Fruit fly (Drosophila melanogaster) whole organism, embryonic: ENCODE measurements around the gene CG1847.
A peak's percentile ranks its signal among the peaks of the same experiment; 100 is the strongest.

ENCODE experiments used
- Aef1 ChIP-seq: fragments of 200-800 bp; sonication (Bioruptor generic); IDR thresholded peaks from 3 replicates; pipeline ENCODE4 v1.3.6; 2022; ENCODE audit warnings: missing biosample characterization, missing genetic modification characterization
- CG10366 ChIP-seq: fragments of 200-800 bp; sonication (Bioruptor generic); IDR thresholded peaks from 2 replicates; pipeline ENCODE4 v1.3.6; 2022; ENCODE audit warnings: missing biosample characterization, missing genetic modification characterization
- CG11456 ChIP-seq: fragments of 200-800 bp; sonication (Bioruptor generic); IDR thresholded peaks from 3 replicates; pipeline ENCODE4 v1.3.6; 2022; ENCODE audit warnings: missing biosample characterization, missing genetic modification characterization
- CG1233 ChIP-seq: fragments of 200-800 bp; sonication (Bioruptor generic); optimal IDR thresholded peaks from 4 replicates; lab custom pipeline; 2018; ENCODE audit warnings: missing biosample characterization, mild to moderate bottlenecking, missing genetic modification characterization
- CG13123 ChIP-seq: fragments of 200-800 bp; sonication (Bioruptor generic); optimal IDR thresholded peaks from 2 replicates; lab custom pipeline; 2016; ENCODE audit warnings: missing biosample characterization, missing genetic modification characterization
- CG1529 ChIP-seq: fragments of 200-800 bp; sonication (Bioruptor generic); optimal IDR thresholded peaks from 3 replicates; lab custom pipeline; 2018; ENCODE audit warnings: missing biosample characterization, missing genetic modification characterization
- CG17328 ChIP-seq: fragments of 200-800 bp; sonication (Bioruptor generic); IDR thresholded peaks from 2 replicates; pipeline ENCODE4 v1.3.6; 2022; ENCODE audit warnings: missing biosample characterization, missing genetic modification characterization
- CG18619 ChIP-seq: fragments of 200-800 bp; sonication (Bioruptor generic); optimal IDR thresholded peaks from 3 replicates; lab custom pipeline; 2017; ENCODE audit warnings: missing biosample characterization, mild to moderate bottlenecking, missing genetic modification characterization
- CG18764 ChIP-seq: fragments of 200-800 bp; sonication (Bioruptor generic); optimal IDR thresholded peaks from 3 replicates; lab custom pipeline; 2016; ENCODE audit warnings: missing biosample characterization, missing genetic modification characterization
- CG2199 ChIP-seq: fragments of 200-800 bp; sonication (Bioruptor generic); IDR thresholded peaks from 3 replicates; pipeline ENCODE4 v1.3.6; 2022; ENCODE audit warnings: missing biosample characterization, missing genetic modification characterization
- CG2202 ChIP-seq: fragments of 200-800 bp; sonication (Bioruptor generic); optimal IDR thresholded peaks from 2 replicates; lab custom pipeline; 2018; ENCODE audit warnings: missing biosample characterization, mild to moderate bottlenecking, missing genetic modification characterization
- CG30403 ChIP-seq: fragments of 200-800 bp; sonication (Bioruptor generic); optimal IDR thresholded peaks from 3 replicates; lab custom pipeline; 2016; ENCODE audit warnings: missing biosample characterization, missing genetic modification characterization
- CG31224 ChIP-seq: fragments of 200-800 bp; sonication (Bioruptor generic); IDR thresholded peaks from 2 replicates; pipeline ENCODE4 v1.3.6; 2022; ENCODE audit warnings: missing biosample characterization, missing genetic modification characterization
- CG32772 ChIP-seq: fragments of 200-800 bp; sonication (Bioruptor generic); IDR thresholded peaks from 2 replicates; pipeline ENCODE4 v1.3.6; 2022; ENCODE audit warnings: missing biosample characterization, missing genetic modification characterization
- CG33213 ChIP-seq: fragments of 200-800 bp; sonication (Bioruptor generic); optimal IDR thresholded peaks from 3 replicates; lab custom pipeline; 2016; ENCODE audit warnings: missing biosample characterization, missing genetic modification characterization
- CG42726 ChIP-seq: fragments of 200-800 bp; sonication (Bioruptor generic); IDR thresholded peaks from 2 replicates; pipeline ENCODE4 v1.3.6; 2022; ENCODE audit warnings: missing biosample characterization, missing genetic modification characterization; ENCODE audit not compliant: partially characterized antibody
- CG4282 ChIP-seq: fragments of 200-800 bp; sonication (Bioruptor generic); optimal IDR thresholded peaks from 2 replicates; lab custom pipeline; 2016; ENCODE audit warnings: missing biosample characterization, missing genetic modification characterization
- CG5245 ChIP-seq: fragments of 200-800 bp; sonication (Bioruptor generic); optimal IDR thresholded peaks from 3 replicates; lab custom pipeline; 2016; ENCODE audit warnings: missing biosample characterization, missing genetic modification characterization
- CG6272 ChIP-seq: fragments of 200-800 bp; sonication (Bioruptor generic); IDR thresholded peaks from 2 replicates; pipeline ENCODE4 v1.3.6; 2022; ENCODE audit warnings: missing biosample characterization, missing genetic modification characterization
- CG7745 ChIP-seq: fragments of 200-800 bp; sonication (Bioruptor generic); optimal IDR thresholded peaks from 2 replicates; lab custom pipeline; 2018; ENCODE audit warnings: missing biosample characterization, mild to moderate bottlenecking, missing genetic modification characterization, moderate library complexity
- CG9215 ChIP-seq: fragments of 200-800 bp; sonication (Bioruptor generic); IDR thresholded peaks from 2 replicates; pipeline ENCODE4 v1.3.6; 2022; ENCODE audit warnings: missing biosample characterization, missing genetic modification characterization
- CG9932 ChIP-seq: fragments of 200-800 bp; sonication (Bioruptor generic); IDR thresholded peaks from 2 replicates; pipeline ENCODE4 v1.3.6; 2022; ENCODE audit warnings: missing biosample characterization, missing genetic modification characterization
- Dp ChIP-seq: fragments of 200-800 bp; sonication (Bioruptor generic); optimal IDR thresholded peaks from 2 replicates; lab custom pipeline; 2018; ENCODE audit warnings: missing biosample characterization, mild to moderate bottlenecking, missing genetic modification characterization, moderate library complexity
- Drgx ChIP-seq: fragments of 200-800 bp; sonication (Bioruptor generic); IDR thresholded peaks from 2 replicates; pipeline ENCODE4 v1.3.6; 2022; ENCODE audit warnings: missing biosample characterization, missing genetic modification characterization
- Fer2 ChIP-seq: fragments of 200-800 bp; sonication (Bioruptor generic); optimal IDR thresholded peaks from 2 replicates; lab custom pipeline; 2018; ENCODE audit warnings: missing biosample characterization, mild to moderate bottlenecking, missing genetic modification characterization, moderate library complexity
- H2.0 ChIP-seq: fragments of 200-800 bp; sonication (Bioruptor generic); IDR thresholded peaks from 2 replicates; pipeline ENCODE4 v1.3.6; 2022; ENCODE audit warnings: missing biosample characterization, missing genetic modification characterization
- HLHmδ ChIP-seq: fragments of 200-800 bp; sonication (Bioruptor generic); optimal IDR thresholded peaks from 2 replicates; lab custom pipeline; 2018; ENCODE audit warnings: missing biosample characterization, mild to moderate bottlenecking, missing genetic modification characterization, moderate library complexity
- Hr39 ChIP-seq: fragments of >200 bp; optimal IDR thresholded peaks from 2 replicates; lab custom pipeline; 2017
- Hr78 ChIP-seq, 2 experiments: fragments of 200-800 bp in 1 of 2; fragments of >200 bp in 1 of 2; sonication (Bioruptor generic) in 1 of 2; optimal IDR thresholded peaks; 2 replicates each; lab custom pipeline; 2017 to 2019; ENCODE audit warnings: missing biosample characterization in 2 of 2, missing genetic modification characterization in 2 of 2, mild to moderate bottlenecking in 1 of 2, moderate library complexity in 1 of 2
- Lhr ChIP-seq: fragments of 200-800 bp; sonication (Bioruptor generic); optimal IDR thresholded peaks from 3 replicates; lab custom pipeline; 2017; ENCODE audit warnings: mild to moderate bottlenecking, missing biosample characterization, missing genetic modification reagents, missing genetic modification characterization
- Meics ChIP-seq: fragments of 200-800 bp; sonication (Bioruptor generic); optimal IDR thresholded peaks from 2 replicates; lab custom pipeline; 2017; ENCODE audit warnings: missing biosample characterization, mild to moderate bottlenecking, missing genetic modification characterization
- Myb ChIP-seq: fragments of 200-800 bp; sonication (Bioruptor generic); optimal IDR thresholded peaks from 2 replicates; lab custom pipeline; 2016; ENCODE audit warnings: missing biosample characterization, missing genetic modification characterization
- NC2α ChIP-seq: fragments of 200-800 bp; sonication (Bioruptor generic); optimal IDR thresholded peaks from 2 replicates; lab custom pipeline; 2016; ENCODE audit warnings: missing biosample characterization, missing genetic modification characterization
- Nf-YA ChIP-seq: fragments of 200-800 bp; sonication (Bioruptor generic); IDR thresholded peaks from 2 replicates; pipeline ENCODE4 v1.3.6; 2022; ENCODE audit warnings: missing biosample characterization, missing genetic modification characterization
- Nf-YC ChIP-seq: fragments of 200-800 bp; optimal IDR thresholded peaks from 3 replicates; lab custom pipeline; 2019; ENCODE audit warnings: missing biosample characterization, mild to moderate bottlenecking, missing genetic modification characterization, moderate library complexity
- Xbp1 ChIP-seq: fragments of 200-800 bp; sonication (Bioruptor generic); optimal IDR thresholded peaks from 3 replicates; lab custom pipeline; 2016; ENCODE audit warnings: missing biosample characterization, mild to moderate bottlenecking, missing genetic modification characterization
- abd-A ChIP-seq: fragments of 200-800 bp; sonication (Bioruptor generic); optimal IDR thresholded peaks from 3 replicates; lab custom pipeline; 2019; ENCODE audit warnings: missing biosample characterization, mild to moderate bottlenecking, missing genetic modification characterization, moderate library complexity
- ase ChIP-seq: fragments of 200-800 bp; sonication (Bioruptor generic); IDR thresholded peaks from 3 replicates; pipeline ENCODE4 v1.3.6; 2022; ENCODE audit warnings: missing biosample characterization, missing genetic modification characterization
- bigmax ChIP-seq: fragments of 200-800 bp; sonication (Bioruptor generic); optimal IDR thresholded peaks from 2 replicates; lab custom pipeline; 2018; ENCODE audit warnings: missing biosample characterization, mild to moderate bottlenecking, missing genetic modification characterization
- dm ChIP-seq: fragments of 200-800 bp; sonication (Bioruptor generic); optimal IDR thresholded peaks from 3 replicates; lab custom pipeline; 2016; ENCODE audit warnings: missing biosample characterization, missing genetic modification characterization
- dpn ChIP-seq, 2 experiments: fragments of 200-800 bp; sonication (Bioruptor generic); optimal IDR thresholded peaks; 3 replicates each; lab custom pipeline; 2016; ENCODE audit warnings: missing biosample characterization in 2 of 2, missing genetic modification characterization in 2 of 2
- dysf ChIP-seq: fragments of 200-800 bp; sonication (Bioruptor generic); IDR thresholded peaks from 3 replicates; pipeline ENCODE4 v1.3.6; 2022; ENCODE audit warnings: missing biosample characterization, missing genetic modification characterization
- emc ChIP-seq: fragments of 200-800 bp; sonication (Bioruptor generic); optimal IDR thresholded peaks from 2 replicates; lab custom pipeline; 2016; ENCODE audit warnings: missing biosample characterization, missing genetic modification characterization
- fru ChIP-seq: fragments of >200 bp; optimal IDR thresholded peaks from 2 replicates; lab custom pipeline; 2017
- gt ChIP-seq: fragments of 200-800 bp; sonication (Bioruptor generic); IDR thresholded peaks from 2 replicates; pipeline ENCODE4 v1.3.6; 2022; ENCODE audit warnings: missing biosample characterization, missing genetic modification characterization
- h ChIP-seq: fragments of >200 bp; optimal IDR thresholded peaks from 2 replicates; lab custom pipeline; 2017
- insv ChIP-seq, 2 experiments: fragments of 200-800 bp; sonication (Bioruptor generic); optimal IDR thresholded peaks; 3 replicates each; lab custom pipeline; 2016 to 2018; ENCODE audit warnings: missing biosample characterization in 2 of 2, missing genetic modification characterization in 2 of 2
- nerfin-1 ChIP-seq: fragments of 200-800 bp; sonication (Bioruptor generic); optimal IDR thresholded peaks from 3 replicates; lab custom pipeline; 2019; ENCODE audit warnings: missing biosample characterization, mild to moderate bottlenecking, missing genetic modification characterization, moderate library complexity
- nerfin-2 ChIP-seq: fragments of 200-800 bp; sonication (Bioruptor generic); IDR thresholded peaks from 2 replicates; pipeline ENCODE4 v1.3.6; 2022; ENCODE audit warnings: missing biosample characterization, missing genetic modification characterization; ENCODE audit not compliant: partially characterized antibody
- rib ChIP-seq: fragments of 200-800 bp; sonication (Bioruptor generic); IDR thresholded peaks from 2 replicates; pipeline ENCODE4 v1.3.6; 2022; ENCODE audit warnings: missing biosample characterization, missing genetic modification characterization
- sna ChIP-seq: fragments of 200-800 bp; sonication (Bioruptor generic); IDR thresholded peaks from 2 replicates; pipeline ENCODE4 v1.3.6; 2022; ENCODE audit warnings: missing biosample characterization, missing genetic modification characterization; ENCODE audit not compliant: partially characterized antibody
- stwl ChIP-seq: fragments of 200-800 bp; sonication (Bioruptor generic); optimal IDR thresholded peaks from 3 replicates; lab custom pipeline; 2018; ENCODE audit warnings: missing biosample characterization, mild to moderate bottlenecking, missing genetic modification characterization, moderate library complexity

The CG1847 gene

dm6 chrX:11915154-11915593 lies 46.2 kb downstream of the CG1847 start (continued):
- peak; percentile 90 for TF ChIP-seq nerfin-1 (tag; lab: Kevin White, UChicago)
- peak; percentile 44 for TF ChIP-seq CG18764 (GFP tag; lab: Kevin White, UChicago)
- peak; percentile 8 for TF ChIP-seq Myb (GFP tag; lab: Kevin White, UChicago)
- no peak for TF ChIP-seq CG7745
- 0 out of 3 replicates have a peak, but pooled peaks have one; percentile 53 for TF ChIP-seq CG11456 (GFP tag; lab: Robert Waterston, UW)
- 0 out of 2 replicates have a peak, but pooled peaks have one; percentile 28 for TF ChIP-seq Nf-YA (GFP tag; lab: Robert Waterston, UW)
- TF ChIP-seq Meics = peak; percentile 90
- TF ChIP-seq H2.0 (GFP tag; lab: Robert Waterston, UW) = peak; percentile 76
- TF ChIP-seq CG18619 (GFP tag; lab: Kevin White, UChicago) = peak; percentile 83
- peak; percentile 72; the same call in 1 of the 3 replicates for TF ChIP-seq CG2199 (GFP tag; lab: Robert Waterston, UW)
- peak; percentile 74 for TF ChIP-seq gt (GFP tag; lab: Robert Waterston, UW)
- TF ChIP-seq Xbp1 (GFP tag; lab: Kevin White, UChicago) = peak; percentile 78
- peak; percentile 85 for TF ChIP-seq Drgx
- peak; percentile 88 for TF ChIP-seq CG9932 (GFP tag; lab: Robert Waterston, UW)
- peak in 1 of 2 experiments; percentile 80 for TF ChIP-seq dpn (GFP tag; optimal IDR thresholded peaks at IDR 0.05; lab: Kevin White, UChicago)
- TF ChIP-seq CG31224 = peak; percentile 76
- TF ChIP-seq CG4282 = no peak
- TF ChIP-seq CG2202 (tag; lab: Kevin White, UChicago) = peak; percentile 81
- TF ChIP-seq ase = no peak; the same call in none of the 3 replicates
- peak; percentile 84 for TF ChIP-seq CG9215 (GFP tag; lab: Robert Waterston, UW)
- peak in 1 of 2 experiments; percentile 47 for TF ChIP-seq insv (GFP tag; optimal IDR thresholded peaks at IDR 0.05; lab: Kevin White, UChicago)
- TF ChIP-seq Nf-YC (tag; lab: Kevin White, UChicago) = peak; percentile 88
- peak; percentile 80 for TF ChIP-seq Fer2 (tag; lab: Kevin White, UChicago)
- peak; percentile 21 for TF ChIP-seq stwl (tag; lab: Kevin White, UChicago)
- TF ChIP-seq NC2α (GFP tag; lab: Kevin White, UChicago) = peak; percentile 8
- no peak for TF ChIP-seq emc (GFP tag; lab: Kevin White, UChicago)
- peak; percentile 93 for TF ChIP-seq dysf (GFP tag; lab: Robert Waterston, UW)
- TF ChIP-seq Hr39 (lab: Kevin White, UChicago) = no peak
- no peak for TF ChIP-seq dm (GFP tag; lab: Kevin White, UChicago)
- peak; percentile 89 for TF ChIP-seq CG1233 (GFP tag; lab: Kevin White, UChicago)
- peak; percentile 61 for TF ChIP-seq rib (GFP tag; lab: Robert Waterston, UW)
- TF ChIP-seq CG30403 (GFP tag; lab: Kevin White, UChicago) = peak; percentile 83
- peak; percentile 81 for TF ChIP-seq Aef1 (GFP tag; lab: Robert Waterston, UW)
- TF ChIP-seq Hr78 (GFP tag; optimal IDR thresholded peaks at IDR 0.05; lab: Kevin White, UChicago) = peak in 1 of 2 experiments; percentile 79
- peak; percentile 63 for TF ChIP-seq Lhr (GFP tag; lab: Kevin White, UChicago)
- TF ChIP-seq CG13123 (GFP tag; lab: Kevin White, UChicago) = peak; percentile 2
- TF ChIP-seq h (lab: Kevin White, UChicago) = no peak
- no peak for TF ChIP-seq Dp (GFP tag; lab: Kevin White, UChicago)
- TF ChIP-seq CG17328 = peak; percentile 78
- peak; percentile 74 for TF ChIP-seq CG10366
- TF ChIP-seq CG1529 = peak; percentile 78
- no peak for TF ChIP-seq sna (GFP tag; lab: Robert Waterston, UW)
- no peak for TF ChIP-seq nerfin-2
- TF ChIP-seq HLHmδ = no peak
- peak; percentile 59 for TF ChIP-seq abd-A (tag; lab: Kevin White, UChicago)
- no peak for TF ChIP-seq CG42726 (GFP tag; lab: Robert Waterston, UW)
- TF ChIP-seq CG5245 (GFP tag; lab: Kevin White, UChicago) = peak; percentile 11
- TF ChIP-seq CG6272 (GFP tag; lab: Robert Waterston, UW) = peak; percentile 80
- no peak for TF ChIP-seq fru (lab: Kevin White, UChicago)
- no peak for TF ChIP-seq CG33213 (GFP tag; lab: Kevin White, UChicago)
- no peak for TF ChIP-seq bigmax (GFP tag; lab: Kevin White, UChicago)
- peak; percentile 83 for TF ChIP-seq CG32772 (GFP tag; lab: Robert Waterston, UW)
